Fruit fly (Drosophila melanogaster) whole organism, prepupa: Measurements from ENCODE around the gene mirr.
A peak's percentile ranks its signal among the peaks of the same experiment; 100 is the strongest.

ENCODE experiments used
- Blimp-1 ChIP-seq: fragments of 200-800 bp; sonication (Bioruptor generic); optimal IDR thresholded peaks from 3 replicates; lab custom pipeline; 2017; ENCODE audit warnings: missing biosample characterization, missing genetic modification characterization, mild to moderate bottlenecking, moderate library complexity, missing genetic modification reagents
- CG10631 ChIP-seq: fragments of 200-800 bp; sonication (Bioruptor generic); optimal IDR thresholded peaks from 2 replicates; lab custom pipeline; 2016; ENCODE audit warnings: missing biosample characterization, missing genetic modification characterization
- CG10669 ChIP-seq: fragments of 200-800 bp; sonication (Bioruptor generic); optimal IDR thresholded peaks from 3 replicates; lab custom pipeline; 2018; ENCODE audit warnings: missing biosample characterization, mild to moderate bottlenecking, missing genetic modification characterization, moderate library complexity
- CG11294 ChIP-seq: fragments of 200-800 bp; sonication (Bioruptor generic); IDR thresholded peaks from 2 replicates; pipeline ENCODE4 v1.3.6; 2022; ENCODE audit warnings: missing biosample characterization, missing genetic modification characterization
- CG11762 ChIP-seq: fragments of 200-800 bp; sonication (Bioruptor generic); optimal IDR thresholded peaks from 3 replicates; lab custom pipeline; 2016; ENCODE audit warnings: missing biosample characterization, missing genetic modification characterization; ENCODE audit not compliant: insufficient read depth
- CG11902 ChIP-seq: fragments of 200-800 bp; sonication (Bioruptor generic); optimal IDR thresholded peaks from 3 replicates; lab custom pipeline; 2016; ENCODE audit warnings: missing biosample characterization, missing genetic modification characterization
- CG15336 ChIP-seq: fragments of 200-800 bp; sonication (Bioruptor generic); IDR thresholded peaks from 2 replicates; pipeline ENCODE4 v1.3.6; 2022; ENCODE audit warnings: missing biosample characterization, missing genetic modification characterization
- CG16779 ChIP-seq: fragments of 200-800 bp; sonication (Bioruptor generic); optimal IDR thresholded peaks from 3 replicates; lab custom pipeline; 2017; ENCODE audit warnings: missing biosample characterization, mild to moderate bottlenecking, missing genetic modification characterization
- CG3032 ChIP-seq: fragments of 200-800 bp; optimal IDR thresholded peaks from 2 replicates; lab custom pipeline; 2019; ENCODE audit warnings: missing biosample characterization, mild to moderate bottlenecking, missing genetic modification characterization, moderate library complexity
- CG32006 ChIP-seq: fragments of 200-800 bp; sonication (Bioruptor generic); optimal IDR thresholded peaks from 3 replicates; lab custom pipeline; 2017; ENCODE audit warnings: missing biosample characterization, mild to moderate bottlenecking, missing genetic modification characterization
- CG34406 ChIP-seq: fragments of 200-800 bp; sonication (Bioruptor generic); optimal IDR thresholded peaks from 3 replicates; lab custom pipeline; 2016; ENCODE audit warnings: missing biosample characterization, missing genetic modification characterization
- CG4318 ChIP-seq: fragments of 200-800 bp; sonication (Bioruptor generic); optimal IDR thresholded peaks from 3 replicates; lab custom pipeline; 2017; ENCODE audit warnings: missing biosample characterization, mild to moderate bottlenecking, missing genetic modification characterization
- CG6163 ChIP-seq: fragments of 200-800 bp; sonication (Bioruptor generic); IDR thresholded peaks from 3 replicates; pipeline ENCODE4 v1.3.6; 2022; ENCODE audit warnings: missing biosample characterization, missing genetic modification characterization
- CG6276 ChIP-seq: fragments of 200-800 bp; sonication (Bioruptor generic); optimal IDR thresholded peaks from 2 replicates; lab custom pipeline; 2017; ENCODE audit warnings: missing biosample characterization, mild to moderate bottlenecking, missing genetic modification characterization
- CG6792 ChIP-seq: fragments of 200-800 bp; sonication (Bioruptor generic); optimal IDR thresholded peaks from 3 replicates; lab custom pipeline; 2016; ENCODE audit warnings: missing biosample characterization, missing genetic modification characterization
- CG6808 ChIP-seq: fragments of 200-800 bp; sonication (Bioruptor generic); optimal IDR thresholded peaks from 3 replicates; lab custom pipeline; 2017; ENCODE audit warnings: missing biosample characterization, missing genetic modification characterization, mild to moderate bottlenecking, moderate library complexity, missing genetic modification reagents
- CG6854 ChIP-seq: fragments of 200-800 bp; sonication (Bioruptor generic); optimal IDR thresholded peaks from 2 replicates; lab custom pipeline; 2017; ENCODE audit warnings: missing biosample characterization, mild to moderate bottlenecking, missing genetic modification characterization
- CG8119 ChIP-seq: fragments of 200-800 bp; sonication (Bioruptor generic); IDR thresholded peaks from 3 replicates; pipeline ENCODE4 v1.3.6; 2022; ENCODE audit warnings: missing biosample characterization, missing genetic modification characterization
- CG8319 ChIP-seq: fragments of 200-800 bp; sonication (Bioruptor generic); optimal IDR thresholded peaks from 3 replicates; lab custom pipeline; 2016; ENCODE audit warnings: missing biosample characterization, missing genetic modification characterization
- CG8632 ChIP-seq: fragments of 200-800 bp; sonication (Bioruptor generic); optimal IDR thresholded peaks from 3 replicates; lab custom pipeline; 2016; ENCODE audit warnings: missing biosample characterization, missing genetic modification characterization
- Eip75B ChIP-seq: fragments of 200-800 bp; sonication (Bioruptor generic); optimal IDR thresholded peaks from 3 replicates; lab custom pipeline; 2016; ENCODE audit warnings: missing biosample characterization, missing genetic modification characterization
- Eip78C ChIP-seq: fragments of 200-800 bp; sonication (Bioruptor generic); peaks from one replicate; lab custom pipeline; 2016; ENCODE audit warnings: missing biosample characterization, missing genetic modification characterization
- Eip93F ChIP-seq: fragments of 200-800 bp; sonication (Bioruptor generic); optimal IDR thresholded peaks from 2 replicates; lab custom pipeline; 2016; ENCODE audit warnings: missing biosample characterization, mild to moderate bottlenecking, missing genetic modification characterization
- Ets96B ChIP-seq: fragments of 200-800 bp; optimal IDR thresholded peaks from 2 replicates; lab custom pipeline; 2019; ENCODE audit warnings: missing biosample characterization, mild to moderate bottlenecking, missing genetic modification characterization, moderate library complexity
- Gug ChIP-seq: fragments of 200-800 bp; sonication (Bioruptor generic); IDR thresholded peaks from 2 replicates; pipeline ENCODE4 v1.3.6; 2022; ENCODE audit warnings: missing biosample characterization, missing genetic modification characterization
- Hr38 ChIP-seq: sonication (Bioruptor generic); optimal IDR thresholded peaks from 2 replicates; lab custom pipeline; 2016; ENCODE audit warnings: missing biosample characterization, missing genetic modification characterization
- Hr39 ChIP-seq: fragments of 200-800 bp; sonication (Bioruptor generic); optimal IDR thresholded peaks from 2 replicates; lab custom pipeline; 2016; ENCODE audit warnings: missing biosample characterization, missing genetic modification characterization
- Hr4 ChIP-seq: fragments of 200-800 bp; sonication (Bioruptor generic); optimal IDR thresholded peaks from 3 replicates; lab custom pipeline; 2016; ENCODE audit warnings: missing biosample characterization, missing genetic modification characterization
- Lpt ChIP-seq: fragments of 200-800 bp; sonication (Bioruptor generic); optimal IDR thresholded peaks from 3 replicates; lab custom pipeline; 2016; ENCODE audit warnings: missing biosample characterization, missing genetic modification characterization
- Met ChIP-seq: fragments of 200-800 bp; sonication (Bioruptor generic); optimal IDR thresholded peaks from 3 replicates; lab custom pipeline; 2016; ENCODE audit warnings: missing biosample characterization, missing genetic modification characterization
- OdsH ChIP-seq: fragments of 200-800 bp; sonication (Bioruptor generic); optimal IDR thresholded peaks from 3 replicates; lab custom pipeline; 2016; ENCODE audit warnings: missing biosample characterization, missing genetic modification characterization
- Sox102F ChIP-seq: fragments of 200-800 bp; sonication (Bioruptor generic); optimal IDR thresholded peaks from 2 replicates; lab custom pipeline; 2016; ENCODE audit warnings: missing biosample characterization, mild to moderate bottlenecking, missing genetic modification characterization
- Sox15 ChIP-seq: fragments of 200-800 bp; sonication (Bioruptor generic); optimal IDR thresholded peaks from 3 replicates; lab custom pipeline; 2016; ENCODE audit warnings: missing biosample characterization, missing genetic modification characterization
- acj6 ChIP-seq: fragments of 200-800 bp; sonication (Bioruptor generic); optimal IDR thresholded peaks from 3 replicates; lab custom pipeline; 2016; ENCODE audit warnings: missing biosample characterization, missing genetic modification characterization
- cyc ChIP-seq: fragments of 200-800 bp; sonication (Bioruptor generic); optimal IDR thresholded peaks from 3 replicates; lab custom pipeline; 2016; ENCODE audit warnings: missing biosample characterization, missing genetic modification characterization
- dac ChIP-seq: fragments of 200-800 bp; sonication (Bioruptor generic); optimal IDR thresholded peaks from 2 replicates; lab custom pipeline; 2017; ENCODE audit warnings: missing biosample characterization, mild to moderate bottlenecking, missing genetic modification characterization
- dsx ChIP-seq: fragments of 200-800 bp; optimal IDR thresholded peaks from 3 replicates; lab custom pipeline; 2019; ENCODE audit warnings: missing biosample characterization, mild to moderate bottlenecking, missing genetic modification characterization, moderate library complexity; ENCODE audit not compliant: poor library complexity, severe bottlenecking
- eg ChIP-seq: fragments of 200-800 bp; sonication (Bioruptor generic); IDR thresholded peaks from 3 replicates; pipeline ENCODE4 v1.3.6; 2022; ENCODE audit warnings: missing biosample characterization, missing genetic modification characterization
- esn ChIP-seq: fragments of 200-800 bp; sonication (Bioruptor generic); optimal IDR thresholded peaks from 2 replicates; lab custom pipeline; 2016; ENCODE audit warnings: missing biosample characterization, mild to moderate bottlenecking, missing genetic modification characterization, moderate library complexity
- fd59A ChIP-seq: fragments of 200-800 bp; sonication (Bioruptor generic); optimal IDR thresholded peaks from 2 replicates; lab custom pipeline; 2017; ENCODE audit warnings: missing biosample characterization, mild to moderate bottlenecking, missing genetic modification characterization, missing genetic modification reagents
- fd85E ChIP-seq: fragments of 200-800 bp; sonication (Bioruptor generic); optimal IDR thresholded peaks from 3 replicates; lab custom pipeline; 2016; ENCODE audit warnings: missing biosample characterization, missing genetic modification characterization
- fkh ChIP-seq: fragments of 200-800 bp; sonication (Bioruptor generic); optimal IDR thresholded peaks from 3 replicates; lab custom pipeline; 2017; ENCODE audit warnings: missing biosample characterization, mild to moderate bottlenecking, missing genetic modification characterization, moderate library complexity
- lz ChIP-seq: fragments of 200-800 bp; sonication (Bioruptor generic); optimal IDR thresholded peaks from 3 replicates; lab custom pipeline; 2016; ENCODE audit warnings: missing biosample characterization, missing genetic modification characterization
- net ChIP-seq: fragments of 200-800 bp; sonication (Bioruptor generic); optimal IDR thresholded peaks from 3 replicates; lab custom pipeline; 2016; ENCODE audit warnings: missing biosample characterization, missing genetic modification characterization
- pdm3 ChIP-seq: fragments of 200-800 bp; sonication (Bioruptor generic); optimal IDR thresholded peaks from 3 replicates; lab custom pipeline; 2016; ENCODE audit warnings: missing biosample characterization, missing genetic modification characterization
- salr ChIP-seq, 2 experiments: fragments of 200-800 bp; sonication (Bioruptor generic); optimal IDR thresholded peaks; 3 replicates each; lab custom pipeline; 2016 to 2018; ENCODE audit warnings: missing biosample characterization in 2 of 2, missing genetic modification characterization in 2 of 2, mild to moderate bottlenecking in 1 of 2
- spab ChIP-seq: fragments of 200-800 bp; sonication (Bioruptor generic); optimal IDR thresholded peaks from 2 replicates; lab custom pipeline; 2017; ENCODE audit warnings: missing biosample characterization, mild to moderate bottlenecking, missing genetic modification characterization, missing genetic modification reagents
- ss ChIP-seq, 2 experiments: fragments of 200-800 bp; sonication (Bioruptor generic); optimal IDR thresholded peaks; 2 replicates in 1 of 2; 3 replicates in 1 of 2; lab custom pipeline; 2017 to 2018; ENCODE audit warnings: mild to moderate bottlenecking in 2 of 2, missing biosample characterization in 2 of 2, missing genetic modification characterization in 2 of 2, moderate library complexity in 1 of 2
- svp ChIP-seq: fragments of 200-800 bp; sonication (Bioruptor generic); peaks from one replicate; lab custom pipeline; 2016; ENCODE audit warnings: missing biosample characterization, missing genetic modification characterization
- vri ChIP-seq: fragments of 200-800 bp; sonication (Bioruptor generic); optimal IDR thresholded peaks from 3 replicates; lab custom pipeline; 2016; ENCODE audit warnings: missing biosample characterization, mild to moderate bottlenecking, missing genetic modification characterization

The mirr gene

dm6 chr3L:12692881-12693752 lies at the start of gene mirr:
Gene mirr, plus strand, starts transcription at chr3L:12693639.
- no peak for TF ChIP-seq CG15336 (GFP tag; lab: Robert Waterston, UW)
- no peak for TF ChIP-seq CG4318 (GFP tag; lab: Kevin White, UChicago)
- TF ChIP-seq cyc (GFP tag; lab: Kevin White, UChicago) = no peak
- 0 out of 3 replicates have a peak, but pooled peaks have one; percentile 25 for TF ChIP-seq CG8119 (GFP tag; lab: Robert Waterston, UW)
- TF ChIP-seq vri (GFP tag; lab: Kevin White, UChicago) = no peak
- TF ChIP-seq spab = no peak
- no peak for TF ChIP-seq acj6
- TF ChIP-seq Eip78C = no peak
- peak; percentile 32; the same call in 1 of the 3 replicates for TF ChIP-seq eg (GFP tag; lab: Robert Waterston, UW)
- TF ChIP-seq Met (GFP tag; lab: Kevin White, UChicago) = peak; percentile 13
- no peak for TF ChIP-seq CG10631
- TF ChIP-seq CG8632 (GFP tag; lab: Kevin White, UChicago) = no peak
- peak; percentile 46; the same call in 2 of the 3 replicates for TF ChIP-seq CG6163 (GFP tag; lab: Robert Waterston, UW)
- TF ChIP-seq esn (GFP tag; lab: Kevin White, UChicago) = no peak
- TF ChIP-seq salr (GFP tag; optimal IDR thresholded peaks at IDR 0.05; lab: Kevin White, UChicago) = peak; percentile 2 to 9
- no peak for TF ChIP-seq fd59A (GFP tag; lab: Kevin White, UChicago)
- TF ChIP-seq CG11762 = no peak
- no peak for TF ChIP-seq CG3032 (tag; lab: Kevin White, UChicago)
- TF ChIP-seq fkh (GFP tag; lab: Kevin White, UChicago) = peak; percentile 14
- no peak for TF ChIP-seq Eip93F (GFP tag; lab: Kevin White, UChicago)
- no peak for TF ChIP-seq CG6792 (GFP tag; lab: Kevin White, UChicago)
- peak; percentile 23 for TF ChIP-seq CG10669
- TF ChIP-seq fd85E (GFP tag; lab: Kevin White, UChicago) = no peak
- TF ChIP-seq ss (GFP tag; optimal IDR thresholded peaks at IDR 0.05; lab: Kevin White, UChicago) = peak; percentile 70 to 72
- TF ChIP-seq Gug (GFP tag; lab: Robert Waterston, UW) = peak; percentile 19; the same call in 1 of the 2 replicates
- no peak for TF ChIP-seq lz (GFP tag; lab: Kevin White, UChicago)
- peak; percentile 89 for TF ChIP-seq dsx (GFP tag; lab: Kevin White, UChicago)
- no peak for TF ChIP-seq CG11294 (GFP tag; lab: Robert Waterston, UW)
- no peak for TF ChIP-seq Hr4 (GFP tag; lab: Kevin White, UChicago)
- no peak for TF ChIP-seq OdsH
- TF ChIP-seq CG6854 (GFP tag; lab: Kevin White, UChicago) = no peak
- no peak for TF ChIP-seq Lpt (GFP tag; lab: Kevin White, UChicago)
- no peak for TF ChIP-seq dac
- TF ChIP-seq Sox15 (GFP tag; lab: Kevin White, UChicago) = no peak
- TF ChIP-seq CG6276 (GFP tag; lab: Kevin White, UChicago) = no peak
- no peak for TF ChIP-seq CG11902 (GFP tag; lab: Kevin White, UChicago)
- no peak for TF ChIP-seq CG34406 (GFP tag; lab: Kevin White, UChicago)
- no peak for TF ChIP-seq Hr39 (GFP tag; lab: Kevin White, UChicago)
- peak; percentile 32 for TF ChIP-seq Sox102F (GFP tag; lab: Kevin White, UChicago)
- TF ChIP-seq Eip75B (GFP tag; lab: Kevin White, UChicago) = peak; percentile 23
- no peak for TF ChIP-seq CG8319 (GFP tag; lab: Kevin White, UChicago)
- TF ChIP-seq CG6808 (GFP tag; lab: Kevin White, UChicago) = peak; percentile 46
- TF ChIP-seq pdm3 (GFP tag; lab: Kevin White, UChicago) = no peak
- TF ChIP-seq Blimp-1 (GFP tag; lab: Kevin White, UChicago) = no peak
- no peak for TF ChIP-seq CG16779 (tag; lab: Kevin White, UChicago)
- peak; percentile 17 for TF ChIP-seq Ets96B
- no peak for TF ChIP-seq net
- peak; percentile 31 for TF ChIP-seq CG32006
- TF ChIP-seq Hr38 = no peak
- TF ChIP-seq svp = peak; percentile 86
